Fruit fly (Drosophila melanogaster) whole organism, embryonic: ENCODE data around the gene CG31809.

Experiments used
- Adf1 ChIP-seq: fragments of 200-800 bp; sonication (Bioruptor generic); IDR thresholded peaks from 2 replicates; pipeline ENCODE4 v1.3.6; 2022; ENCODE audit warnings: missing biosample characterization, missing genetic modification characterization
- CG10366 ChIP-seq: fragments of 200-800 bp; sonication (Bioruptor generic); IDR thresholded peaks from 2 replicates; pipeline ENCODE4 v1.3.6; 2022; ENCODE audit warnings: missing biosample characterization, missing genetic modification characterization
- CG10462 ChIP-seq: fragments of 200-800 bp; sonication (Bioruptor generic); optimal IDR thresholded peaks from 2 replicates; lab custom pipeline; 2016; ENCODE audit warnings: missing biosample characterization, missing genetic modification characterization
- CG11504 ChIP-seq: fragments of 200-800 bp; sonication (Bioruptor generic); optimal IDR thresholded peaks from 3 replicates; lab custom pipeline; 2019; ENCODE audit warnings: missing biosample characterization, mild to moderate bottlenecking, missing genetic modification characterization, moderate library complexity
- CG12236 ChIP-seq: fragments of 200-800 bp; sonication (Bioruptor generic); optimal IDR thresholded peaks from 2 replicates; lab custom pipeline; 2016; ENCODE audit warnings: missing biosample characterization, missing genetic modification characterization
- CG12769 ChIP-seq: fragments of 200-800 bp; sonication (Bioruptor generic); optimal IDR thresholded peaks from 2 replicates; lab custom pipeline; 2019; ENCODE audit warnings: missing biosample characterization, mild to moderate bottlenecking, missing genetic modification characterization, moderate library complexity
- CG13424 ChIP-seq: fragments of 200-800 bp; sonication (Bioruptor generic); optimal IDR thresholded peaks from 2 replicates; lab custom pipeline; 2019; ENCODE audit warnings: missing biosample characterization, mild to moderate bottlenecking, missing genetic modification characterization, moderate library complexity
- CG14710 ChIP-seq: fragments of 200-800 bp; sonication (Bioruptor generic); optimal IDR thresholded peaks from 3 replicates; lab custom pipeline; 2019; ENCODE audit warnings: missing biosample characterization, mild to moderate bottlenecking, missing genetic modification characterization, moderate library complexity
- CG15696 ChIP-seq: fragments of 200-800 bp; sonication (Bioruptor generic); optimal IDR thresholded peaks from 2 replicates; lab custom pipeline; 2019; ENCODE audit warnings: missing biosample characterization, mild to moderate bottlenecking, missing genetic modification characterization, moderate library complexity
- CG1603 ChIP-seq: fragments of 200-800 bp; sonication (Bioruptor generic); optimal IDR thresholded peaks from 2 replicates; lab custom pipeline; 2019; ENCODE audit warnings: missing biosample characterization, mild to moderate bottlenecking, missing genetic modification characterization, moderate library complexity
- CG2875 ChIP-seq: fragments of 200-800 bp; sonication (Bioruptor generic); optimal IDR thresholded peaks from 2 replicates; lab custom pipeline; 2017; ENCODE audit warnings: missing biosample characterization, mild to moderate bottlenecking, missing genetic modification characterization, missing genetic modification reagents
- CG2889 ChIP-seq: fragments of 200-800 bp; sonication (Bioruptor generic); IDR thresholded peaks from 3 replicates; pipeline ENCODE4 v1.3.6; 2022; ENCODE audit warnings: missing biosample characterization, missing genetic modification characterization
- CG31224 ChIP-seq: fragments of 200-800 bp; sonication (Bioruptor generic); IDR thresholded peaks from 2 replicates; pipeline ENCODE4 v1.3.6; 2022; ENCODE audit warnings: missing biosample characterization, missing genetic modification characterization
- CG32767 ChIP-seq: fragments of 200-800 bp; sonication (Bioruptor generic); IDR thresholded peaks from 2 replicates; pipeline ENCODE4 v1.3.6; 2022; ENCODE audit warnings: missing biosample characterization, missing genetic modification characterization
- CG5953 ChIP-seq: fragments of 200-800 bp; sonication (Bioruptor generic); IDR thresholded peaks from 2 replicates; pipeline ENCODE4 v1.3.6; 2022; ENCODE audit warnings: missing biosample characterization, missing genetic modification characterization
- CG6175 ChIP-seq: fragments of 200-800 bp; sonication (Bioruptor generic); IDR thresholded peaks from 3 replicates; pipeline ENCODE4 v1.3.6; 2022; ENCODE audit warnings: missing biosample characterization, missing genetic modification characterization
- CG6654 ChIP-seq: fragments of 200-800 bp; sonication (Bioruptor generic); optimal IDR thresholded peaks from 2 replicates; lab custom pipeline; 2017; ENCODE audit warnings: missing biosample characterization, mild to moderate bottlenecking, missing genetic modification characterization
- CG8478 ChIP-seq: fragments of >200 bp; optimal IDR thresholded peaks from 2 replicates; lab custom pipeline; 2018
- CG8944 ChIP-seq: fragments of 200-800 bp; sonication (Bioruptor generic); optimal IDR thresholded peaks from 3 replicates; lab custom pipeline; 2016; ENCODE audit warnings: missing biosample characterization, missing genetic modification characterization
- CoRest ChIP-seq: fragments of 200-800 bp; sonication (Bioruptor generic); optimal IDR thresholded peaks from 3 replicates; lab custom pipeline; 2018; ENCODE audit warnings: missing biosample characterization, mild to moderate bottlenecking, missing genetic modification characterization, moderate library complexity
- D ChIP-seq, 2 experiments: fragments of 200-800 bp in 1 of 2; fragments of >200 bp in 1 of 2; sonication (Bioruptor generic) in 1 of 2; optimal IDR thresholded peaks; 2 replicates in 1 of 2; 3 replicates in 1 of 2; lab custom pipeline; 2017; ENCODE audit warnings: mild to moderate bottlenecking in 1 of 2, missing biosample characterization in 1 of 2, missing genetic modification characterization in 1 of 2, missing genetic modification reagents in 1 of 2
- D19A ChIP-seq: fragments of 200-800 bp; optimal IDR thresholded peaks from 3 replicates; lab custom pipeline; 2019; ENCODE audit warnings: missing biosample characterization, mild to moderate bottlenecking, missing genetic modification characterization, moderate library complexity
- Dip3 ChIP-seq: fragments of 200-800 bp; sonication (Bioruptor generic); optimal IDR thresholded peaks from 3 replicates; lab custom pipeline; 2016; ENCODE audit warnings: missing biosample characterization, missing genetic modification characterization
- Gsc ChIP-seq: fragments of 200-800 bp; sonication (Bioruptor generic); IDR thresholded peaks from 2 replicates; pipeline ENCODE4 v1.3.6; 2022; ENCODE audit warnings: missing biosample characterization, missing genetic modification characterization
- Kr ChIP-seq: fragments of 200-800 bp; sonication (Bioruptor generic); optimal IDR thresholded peaks from 2 replicates; lab custom pipeline; 2017; ENCODE audit warnings: missing biosample characterization, mild to moderate bottlenecking, missing genetic modification characterization
- Poxn ChIP-seq: fragments of 200-800 bp; sonication (Bioruptor generic); IDR thresholded peaks from 2 replicates; pipeline ENCODE4 v1.3.6; 2022; ENCODE audit warnings: missing biosample characterization, missing genetic modification characterization
- Sox100B ChIP-seq: fragments of 200-800 bp; sonication (Bioruptor generic); optimal IDR thresholded peaks from 3 replicates; lab custom pipeline; 2018; ENCODE audit warnings: missing biosample characterization, mild to moderate bottlenecking, missing genetic modification characterization
- Sry-δ ChIP-seq: fragments of 200-800 bp; sonication (Bioruptor generic); optimal IDR thresholded peaks from 2 replicates; lab custom pipeline; 2016; ENCODE audit warnings: missing biosample characterization, missing genetic modification characterization
- YL-1 ChIP-seq: fragments of 200-800 bp; sonication (Bioruptor generic); optimal IDR thresholded peaks from 3 replicates; lab custom pipeline; 2017; ENCODE audit warnings: missing biosample characterization, mild to moderate bottlenecking, missing genetic modification characterization
- bab2 ChIP-seq: fragments of 200-800 bp; sonication (Bioruptor generic); optimal IDR thresholded peaks from 2 replicates; lab custom pipeline; 2016; ENCODE audit warnings: missing biosample characterization, missing genetic modification characterization
- br ChIP-seq: fragments of >200 bp; optimal IDR thresholded peaks from 2 replicates; lab custom pipeline; 2017
- cad ChIP-seq: fragments of >200 bp; optimal IDR thresholded peaks from 2 replicates; lab custom pipeline; 2017; ENCODE audit warnings: missing biosample characterization, missing genetic modification characterization
- chif ChIP-seq, 2 experiments: fragments of 200-800 bp; sonication (Bioruptor generic); optimal IDR thresholded peaks; 3 replicates each; lab custom pipeline; 2016; ENCODE audit warnings: missing biosample characterization in 2 of 2, missing genetic modification characterization in 2 of 2
- ci ChIP-seq: fragments of 200-800 bp; sonication (Bioruptor generic); IDR thresholded peaks from 3 replicates; pipeline ENCODE4 v1.3.6; 2022; ENCODE audit warnings: missing biosample characterization, missing genetic modification characterization
- crol ChIP-seq: fragments of 200-800 bp; sonication (Bioruptor generic); IDR thresholded peaks from 2 replicates; pipeline ENCODE4 v1.3.6; 2022; ENCODE audit warnings: missing biosample characterization, missing genetic modification characterization
- crp ChIP-seq, 2 experiments: fragments of 200-800 bp; sonication (Bioruptor generic); optimal IDR thresholded peaks; 2 replicates in 1 of 2; 3 replicates in 1 of 2; lab custom pipeline; 2017; ENCODE audit warnings: missing biosample characterization in 2 of 2, missing genetic modification characterization in 2 of 2, mild to moderate bottlenecking in 1 of 2, moderate library complexity in 1 of 2
- disco-r ChIP-seq: fragments of 200-800 bp; sonication (Bioruptor generic); optimal IDR thresholded peaks from 2 replicates; lab custom pipeline; 2016; ENCODE audit warnings: missing biosample characterization, missing genetic modification characterization
- fd64A ChIP-seq: fragments of 200-800 bp; sonication (Bioruptor generic); optimal IDR thresholded peaks from 3 replicates; lab custom pipeline; 2018; ENCODE audit warnings: missing biosample characterization, mild to moderate bottlenecking, missing genetic modification characterization
- ham ChIP-seq: fragments of 200-800 bp; sonication (Bioruptor generic); IDR thresholded peaks from 2 replicates; pipeline ENCODE4 v1.3.6; 2022; ENCODE audit warnings: missing biosample characterization, missing genetic modification characterization
- lbe ChIP-seq: fragments of 200-800 bp; sonication (Bioruptor generic); optimal IDR thresholded peaks from 2 replicates; lab custom pipeline; 2016; ENCODE audit warnings: missing biosample characterization, mild to moderate bottlenecking, missing genetic modification characterization
- peb ChIP-seq: fragments of 200-800 bp; sonication (Bioruptor generic); IDR thresholded peaks from 2 replicates; pipeline ENCODE4 v1.3.6; 2022; ENCODE audit warnings: missing biosample characterization, missing genetic modification characterization
- pfk ChIP-seq: fragments of 200-800 bp; sonication (Bioruptor generic); optimal IDR thresholded peaks from 2 replicates; lab custom pipeline; 2018; ENCODE audit warnings: missing biosample characterization, mild to moderate bottlenecking, missing genetic modification characterization, moderate library complexity
- pho ChIP-seq: fragments of 200-800 bp; sonication (Bioruptor generic); optimal IDR thresholded peaks from 2 replicates; lab custom pipeline; 2016; ENCODE audit warnings: missing biosample characterization, missing genetic modification characterization
- sens-2 ChIP-seq: fragments of 200-800 bp; sonication (Bioruptor generic); IDR thresholded peaks from 2 replicates; pipeline ENCODE4 v1.3.6; 2022; ENCODE audit warnings: missing biosample characterization, missing genetic modification characterization
- sug ChIP-seq: fragments of 200-800 bp; optimal IDR thresholded peaks from 2 replicates; lab custom pipeline; 2019; ENCODE audit warnings: missing biosample characterization, mild to moderate bottlenecking, missing genetic modification characterization, moderate library complexity
- tio ChIP-seq: fragments of 200-800 bp; sonication (Bioruptor generic); optimal IDR thresholded peaks from 2 replicates; lab custom pipeline; 2017; ENCODE audit warnings: missing biosample characterization, missing genetic modification characterization, inconsistent platforms
- twi ChIP-seq: fragments of 200-800 bp; optimal IDR thresholded peaks from 2 replicates; lab custom pipeline; 2019; ENCODE audit warnings: missing biosample characterization, mild to moderate bottlenecking, missing genetic modification characterization, moderate library complexity
- vfl ChIP-seq: fragments of 200-800 bp; sonication (Bioruptor generic); optimal IDR thresholded peaks from 2 replicates; lab custom pipeline; 2016; ENCODE audit warnings: missing biosample characterization, missing genetic modification characterization
- z ChIP-seq: fragments of 200-800 bp; sonication (Bioruptor generic); IDR thresholded peaks from 3 replicates; pipeline ENCODE4 v1.3.6; 2022; ENCODE audit warnings: missing biosample characterization, missing genetic modification characterization
- zfh2 ChIP-seq: fragments of 200-800 bp; sonication (Bioruptor generic); optimal IDR thresholded peaks from 2 replicates; lab custom pipeline; 2016; ENCODE audit warnings: missing biosample characterization, missing genetic modification characterization

The CG31809 gene

dm6 chr2L:16815989-16816749 lies 42.3 kb downstream of the CG31809 start, which contains the start of gene mdy (continued):
- TF ChIP-seq CG2875 (GFP tag; lab: Kevin White, UChicago) (no peak), CG6654 (GFP tag; lab: Kevin White, UChicago) (no peak), chif (GFP tag; optimal IDR thresholded peaks at IDR 0.05; lab: Kevin White, UChicago) (peak; percentile 4 to 65), br (lab: Kevin White, UChicago) (no peak), pho (peak; percentile 47), CG6175 (GFP tag; lab: Robert Waterston, UW) (peak; percentile 46; the same call in 1 of the 3 replicates), CG8478 (no peak), CG8944 (peak; percentile 47), peb (GFP tag; lab: Robert Waterston, UW) (no peak), CoRest (tag; lab: Kevin White, UChicago) (peak; percentile 75), CG32767 (GFP tag; lab: Robert Waterston, UW) (no peak; the same call in 1 of the 2 replicates), pfk (GFP tag; lab: Kevin White, UChicago) (no peak), lbe (GFP tag; lab: Kevin White, UChicago) (peak; percentile 61), Sox100B (no peak), cad (no peak), Adf1 (GFP tag; lab: Robert Waterston, UW) (no peak; the same call in 1 of the 2 replicates), CG11504 (tag; lab: Kevin White, UChicago) (peak; percentile 65), CG12236 (GFP tag; lab: Kevin White, UChicago) (no peak), CG10366 (GFP tag; lab: Robert Waterston, UW) (peak; percentile 49), CG31224 (GFP tag; lab: Robert Waterston, UW) (peak; percentile 38; the same call in 1 of the 2 replicates), CG12769 (peak; percentile 56), twi (tag; lab: Kevin White, UChicago) (no peak), CG5953 (no peak), CG1603 (tag; lab: Kevin White, UChicago) (peak; percentile 72), disco-r (GFP tag; lab: Kevin White, UChicago) (no peak), Gsc (GFP tag; lab: Robert Waterston, UW) (no peak), tio (GFP tag; lab: Kevin White, UChicago) (peak; percentile 41), fd64A (GFP tag; lab: Kevin White, UChicago) (no peak), D19A (tag; lab: Kevin White, UChicago) (peak; percentile 37), sug (tag; lab: Kevin White, UChicago) (peak; percentile 29), Kr (GFP tag; lab: Kevin White, UChicago) (peak; percentile 97), bab2 (GFP tag; lab: Kevin White, UChicago) (peak; percentile 63), CG10462 (peak; percentile 45), ci (GFP tag; lab: Robert Waterston, UW) (peak; percentile 66), Dip3 (GFP tag; lab: Kevin White, UChicago) (peak; percentile 0), Sry-δ (GFP tag; lab: Kevin White, UChicago) (peak; percentile 63), ham (GFP tag; lab: Robert Waterston, UW) (no peak), crp (GFP tag; optimal IDR thresholded peaks at IDR 0.05; lab: Kevin White, UChicago) (no peak), CG13424 (tag; lab: Kevin White, UChicago) (peak; percentile 65), sens-2 (GFP tag; lab: Robert Waterston, UW) (no peak), z (GFP tag; lab: Robert Waterston, UW) (no peak), Poxn (0 out of 2 replicates have a peak, but pooled peaks have one; percentile 5), CG14710 (tag; lab: Kevin White, UChicago) (peak; percentile 58), YL-1 (GFP tag; lab: Kevin White, UChicago) (peak; percentile 36), vfl (peak; percentile 62), crol (GFP tag; lab: Robert Waterston, UW) (no peak), D (optimal IDR thresholded peaks at IDR 0.05; lab: Kevin White, UChicago) (no peak), D (GFP tag; optimal IDR thresholded peaks at IDR 0.05; lab: Kevin White, UChicago) (peak; percentile 52), CG2889 (no peak), zfh2 (GFP tag; lab: Kevin White, UChicago) (peak; percentile 41), CG15696 (tag; lab: Kevin White, UChicago) (peak; percentile 15)
